Worm (Caenorhabditis elegans) whole organism, L1 larva: ENCODE data around the gene C05B5.12.

Source experiments
- C04F5.9 ChIP-seq: sonication (generic microtip); optimal IDR thresholded peaks from 2 replicates; lab custom pipeline; 2016; ENCODE audit warnings: missing genetic modification characterization, missing compliant biosample characterization
- C34B4.2 ChIP-seq: sonication (generic microtip); optimal IDR thresholded peaks from 2 replicates; lab custom pipeline; 2017; ENCODE audit warnings: mild to moderate bottlenecking, missing genetic modification characterization, missing compliant biosample characterization
- alr-1 ChIP-seq: fragments of 200-800 bp; sonication (Bioruptor generic); optimal IDR thresholded peaks from 2 replicates; lab custom pipeline; 2018; ENCODE audit warnings: borderline replicate concordance, mild to moderate bottlenecking, missing genetic modification characterization, missing compliant biosample characterization
- aly-2 ChIP-seq: fragments of 150-350 bp; optimal IDR thresholded peaks from 2 replicates; lab custom pipeline; 2014; ENCODE audit warnings: missing biosample characterization, missing genetic modification characterization
- ama-1 ChIP-seq: fragments of 150-350 bp; optimal IDR thresholded peaks from 2 replicates; lab custom pipeline; 2014
- blmp-1 ChIP-seq: fragments of 150-350 bp; optimal IDR thresholded peaks from 2 replicates; lab custom pipeline; 2014; ENCODE audit warnings: missing biosample characterization, missing genetic modification characterization
- ceh-8 ChIP-seq: fragments of 200-800 bp; sonication (Bioruptor generic); optimal IDR thresholded peaks from 2 replicates; lab custom pipeline; 2018; ENCODE audit warnings: mild to moderate bottlenecking, missing genetic modification characterization, moderate library complexity, missing compliant biosample characterization
- ceh-88 ChIP-seq: fragments of 200-800 bp; sonication (Bioruptor generic); IDR thresholded peaks from 2 replicates; pipeline ENCODE4 v1.3.6; 2022; ENCODE audit warnings: missing genetic modification characterization, missing compliant biosample characterization
- dsc-1 ChIP-seq: sonication (generic microtip); optimal IDR thresholded peaks from 2 replicates; lab custom pipeline; 2016; ENCODE audit warnings: mild to moderate bottlenecking, missing genetic modification characterization, missing compliant biosample characterization
- efl-3 ChIP-seq: fragments of 200-800 bp; sonication (Bioruptor generic); optimal IDR thresholded peaks from 2 replicates; lab custom pipeline; 2018; ENCODE audit warnings: mild to moderate bottlenecking, missing genetic modification characterization, missing compliant biosample characterization
- egl-27 ChIP-seq, 2 experiments: fragments of 150-350 bp in 1 of 2; sonication (generic microtip); optimal IDR thresholded peaks; 3 replicates each; lab custom pipeline; 2017 to 2018; ENCODE audit warnings: missing biosample characterization in 2 of 2, missing genetic modification characterization in 2 of 2, missing genetic modification reagents in 2 of 2
- elt-2 ChIP-seq: sonication (generic microtip); optimal IDR thresholded peaks from 2 replicates; lab custom pipeline; 2016; ENCODE audit warnings: missing genetic modification characterization, mild to moderate bottlenecking, inconsistent platforms, missing compliant biosample characterization, missing genetic modification reagents
- ets-5 ChIP-seq: fragments of 200-800 bp; sonication (Bioruptor generic); IDR thresholded peaks from 2 replicates; pipeline ENCODE4 v1.3.6; 2022; ENCODE audit warnings: missing genetic modification characterization, missing compliant biosample characterization
- fkh-10 ChIP-seq: sonication (generic microtip); optimal IDR thresholded peaks from 2 replicates; lab custom pipeline; 2017; ENCODE audit warnings: missing biosample characterization, missing genetic modification reagents, missing genetic modification characterization
- fkh-8 ChIP-seq: sonication (generic microtip); optimal IDR thresholded peaks from 2 replicates; lab custom pipeline; 2016; ENCODE audit warnings: mild to moderate bottlenecking, missing genetic modification characterization, missing compliant biosample characterization
- fos-1 ChIP-seq: fragments of 150-350 bp; optimal IDR thresholded peaks from 2 replicates; lab custom pipeline; 2014; ENCODE audit warnings: missing biosample characterization, missing genetic modification characterization
- grh-1 ChIP-seq: fragments of 200-800 bp; sonication (Bioruptor generic); IDR thresholded peaks from 2 replicates; pipeline ENCODE4 v1.3.6; 2022; ENCODE audit warnings: missing genetic modification reagents, missing genetic modification characterization, missing compliant biosample characterization
- hlh-17 ChIP-seq: fragments of 200-800 bp; sonication (Bioruptor generic); optimal IDR thresholded peaks from 2 replicates; lab custom pipeline; 2018; ENCODE audit warnings: missing genetic modification characterization, mild to moderate bottlenecking, missing compliant biosample characterization, moderate library complexity, borderline replicate concordance
- hpl-2 ChIP-seq: fragments of 150-350 bp; optimal IDR thresholded peaks from 2 replicates; lab custom pipeline; 2014; ENCODE audit warnings: missing biosample characterization, missing genetic modification reagents, missing genetic modification characterization
- isw-1 ChIP-seq: fragments of 200-800 bp; sonication (Bioruptor generic); IDR thresholded peaks from 2 replicates; pipeline ENCODE4 v1.3.6; 2022; ENCODE audit warnings: missing genetic modification characterization, missing compliant biosample characterization
- jun-1 ChIP-seq: fragments of 150-350 bp; optimal IDR thresholded peaks from 2 replicates; lab custom pipeline; 2014; ENCODE audit warnings: missing biosample characterization, missing genetic modification reagents, missing genetic modification characterization
- lin-35 ChIP-seq, 2 experiments: fragments of 150-350 bp; optimal IDR thresholded peaks; 2 replicates each; lab custom pipeline; 2014; ENCODE audit warnings: missing biosample characterization in 2 of 2, missing genetic modification characterization in 2 of 2, missing genetic modification reagents in 2 of 2
- lsy-2 ChIP-seq, 2 experiments: fragments of 150-350 bp; optimal IDR thresholded peaks; 2 replicates each; lab custom pipeline; 2014; ENCODE audit warnings: missing biosample characterization in 2 of 2, missing genetic modification characterization in 2 of 2
- nhr-20 ChIP-seq: sonication (generic microtip); optimal IDR thresholded peaks from 2 replicates; lab custom pipeline; 2016; ENCODE audit warnings: mild to moderate bottlenecking, missing genetic modification characterization, missing compliant biosample characterization
- nhr-237 ChIP-seq: fragments of 150-350 bp; optimal IDR thresholded peaks from 2 replicates; lab custom pipeline; 2014; ENCODE audit warnings: missing biosample characterization, missing genetic modification characterization
- nhr-28 ChIP-seq: fragments of 150-350 bp; optimal IDR thresholded peaks from 2 replicates; lab custom pipeline; 2014; ENCODE audit warnings: missing biosample characterization, missing genetic modification characterization
- nhr-47 ChIP-seq: sonication (generic microtip); optimal IDR thresholded peaks from 2 replicates; lab custom pipeline; 2016; ENCODE audit warnings: mild to moderate bottlenecking, missing genetic modification characterization, moderate library complexity, missing compliant biosample characterization
- nhr-77 ChIP-seq: fragments of 150-350 bp; optimal IDR thresholded peaks from 2 replicates; lab custom pipeline; 2014; ENCODE audit warnings: missing biosample characterization, missing genetic modification characterization
- nhr-85 ChIP-seq: sonication (generic microtip); peaks from one replicate; lab custom pipeline; 2016; ENCODE audit warnings: missing genetic modification characterization, inconsistent platforms, missing compliant biosample characterization
- nhr-90 ChIP-seq: sonication (generic microtip); optimal IDR thresholded peaks from 2 replicates; lab custom pipeline; 2016; ENCODE audit warnings: mild to moderate bottlenecking, missing genetic modification characterization, missing compliant biosample characterization; ENCODE audit not compliant: poor library complexity
- rnt-1 ChIP-seq: sonication (generic microtip); optimal IDR thresholded peaks from 2 replicates; lab custom pipeline; 2016; ENCODE audit warnings: mild to moderate bottlenecking, missing genetic modification characterization, moderate library complexity, missing compliant biosample characterization
- snpc-4 ChIP-seq: fragments of 150-350 bp; optimal IDR thresholded peaks from 2 replicates; lab custom pipeline; 2014; ENCODE audit warnings: missing biosample characterization, missing genetic modification characterization
- snu-23 ChIP-seq: sonication (generic microtip); optimal IDR thresholded peaks from 2 replicates; lab custom pipeline; 2016; ENCODE audit warnings: missing genetic modification characterization, missing compliant biosample characterization
- sptf-1 ChIP-seq: fragments of 150-350 bp; optimal IDR thresholded peaks from 2 replicates; lab custom pipeline; 2014; ENCODE audit warnings: missing biosample characterization, missing genetic modification characterization
- sup-37 ChIP-seq: fragments of 200-800 bp; sonication (Bioruptor generic); optimal IDR thresholded peaks from 2 replicates; lab custom pipeline; 2018; ENCODE audit warnings: mild to moderate bottlenecking, missing genetic modification characterization, missing compliant biosample characterization
- unc-130 ChIP-seq: fragments of 150-350 bp; optimal IDR thresholded peaks from 2 replicates; lab custom pipeline; 2017; ENCODE audit warnings: missing biosample characterization, missing genetic modification characterization, inconsistent platforms
- unc-86 ChIP-seq: sonication (generic microtip); optimal IDR thresholded peaks from 2 replicates; lab custom pipeline; 2016; ENCODE audit warnings: missing genetic modification characterization, missing compliant biosample characterization
- unc-98 ChIP-seq: fragments of 200-800 bp; sonication (Bioruptor generic); IDR thresholded peaks from 2 replicates; pipeline ENCODE4 v1.3.6; 2022; ENCODE audit warnings: missing genetic modification characterization, missing compliant biosample characterization
- ztf-11 ChIP-seq, 2 experiments: sonication (generic microtip); optimal IDR thresholded peaks; 2 replicates each; lab custom pipeline; 2016 to 2017; ENCODE audit warnings: missing genetic modification characterization in 2 of 2, missing biosample characterization in 1 of 2, missing compliant biosample characterization in 1 of 2
- ztf-4 ChIP-seq: fragments of 150-350 bp; optimal IDR thresholded peaks from 2 replicates; lab custom pipeline; 2014; ENCODE audit warnings: missing biosample characterization, missing genetic modification characterization

The C05B5.12 gene

DNA sequence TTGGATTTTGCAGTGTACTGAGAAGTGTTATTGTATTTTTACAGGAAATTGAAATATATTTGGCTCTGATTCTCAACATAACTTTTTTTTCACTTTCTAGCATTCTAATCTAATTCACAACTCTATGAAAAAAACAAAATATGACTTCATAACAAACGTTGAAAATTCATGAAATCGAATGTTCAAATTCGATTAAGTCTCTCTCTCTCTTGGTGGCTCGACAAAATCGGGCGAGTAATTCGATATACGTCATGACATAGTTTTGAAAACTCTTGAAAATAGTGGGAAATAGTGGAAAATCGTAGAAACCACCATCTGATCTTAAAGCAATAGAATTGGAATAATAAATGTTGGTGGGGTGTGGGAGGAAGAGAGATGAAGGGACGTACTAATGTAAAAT, 30.8 kb downstream of the C05B5.12 start:
- peak; percentile 25 for TF ChIP-seq snpc-4 (tag; lab: Kevin White, UChicago)
- peak; percentile 43 for TF ChIP-seq ceh-8 (GFP tag; lab: Kevin White, UChicago)
- TF ChIP-seq fos-1 (tag; lab: Kevin White, UChicago), result no peak
- peak; percentile 6 for TF ChIP-seq fkh-8 (tag; lab: Kevin White, UChicago)
- no peak for TF ChIP-seq unc-130 (tag; lab: Kevin White, UChicago)

DNA sequence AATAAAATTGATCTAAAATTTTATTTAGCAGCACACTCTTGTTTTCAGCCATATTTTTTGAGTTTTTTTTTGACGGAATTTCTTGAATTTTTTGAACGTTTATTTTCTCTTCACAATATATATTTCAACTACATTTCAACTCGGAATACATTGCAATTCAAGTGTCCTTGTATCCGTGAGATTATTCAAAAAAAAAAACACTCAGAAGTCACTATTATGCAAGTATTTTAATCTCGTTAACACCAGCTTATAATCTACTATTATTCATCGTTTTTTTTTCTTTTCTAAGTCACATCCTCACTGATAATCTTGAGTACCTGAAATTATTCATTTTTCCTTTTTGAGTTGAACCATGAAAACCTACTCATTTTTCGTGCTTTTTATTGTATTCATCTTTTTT, 36.3 kb downstream of the C05B5.12 start, which contains the start of gene ins-21:
Gene ins-21, plus strand, starts transcription at position 301 of the 400 bp plus-strand sequence.
- no peak for TF ChIP-seq ztf-4
- TF ChIP-seq ets-5, result no peak
- no peak for TF ChIP-seq nhr-85
- TF ChIP-seq, all 84 proteins: peak for 0

DNA sequence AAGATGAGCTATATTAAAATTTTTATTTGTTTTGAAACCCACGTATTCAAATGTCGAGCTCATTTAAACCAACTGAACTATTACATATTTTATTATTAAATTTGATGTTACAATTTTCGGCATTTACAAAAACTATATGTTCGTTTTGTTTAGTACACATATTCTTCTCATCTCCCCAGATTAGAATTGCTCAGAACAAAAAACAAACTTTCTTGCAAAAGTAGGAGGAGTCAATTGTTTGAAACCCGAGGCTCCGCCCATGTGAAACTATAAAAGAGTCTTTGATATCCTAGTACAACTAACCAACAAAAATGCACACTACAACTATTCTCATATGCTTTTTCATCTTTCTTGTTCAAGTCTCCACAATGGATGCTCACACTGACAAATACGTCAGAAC, 38.8 kb downstream of the C05B5.12 start, which contains the start of gene ins-22:
Gene ins-22, plus strand, starts transcription at position 301 of the 400 bp plus-strand sequence.
- no peak for TF ChIP-seq hlh-17 (GFP tag; lab: Kevin White, UChicago)
- no peak for TF ChIP-seq lsy-2 (tag; optimal IDR thresholded peaks at IDR 0.05; lab: Kevin White, UChicago)
- no peak for TF ChIP-seq nhr-47 (tag; lab: Kevin White, UChicago)
- TF ChIP-seq lin-35 (GFP tag; optimal IDR thresholded peaks at IDR 0.05; lab: Kevin White, UChicago), result no peak
- TF ChIP-seq C34B4.2 (tag; lab: Kevin White, UChicago), result no peak
- TF ChIP-seq nhr-237 (tag; lab: Kevin White, UChicago), result no peak
- TF ChIP-seq sup-37 (GFP tag; lab: Kevin White, UChicago), result no peak
- no peak for TF ChIP-seq nhr-20
- no peak for TF ChIP-seq C04F5.9 (tag; lab: Kevin White, UChicago)
- TF ChIP-seq egl-27 (tag; optimal IDR thresholded peaks at IDR 0.05; lab: Kevin White, UChicago), result no peak
- TF ChIP-seq, all 84 proteins: peak for 0

ce11 chrIII:10027947-10028346, 40.8 kb downstream of the C05B5.12 start, which contains the start of gene ins-23:
TSS of gene ins-23 (plus strand) at chrIII:10028247.
- TF ChIP-seq C04F5.9 (tag; lab: Kevin White, UChicago), result no peak
- TF ChIP-seq jun-1 (tag; lab: Kevin White, UChicago), result no peak
- no peak for TF ChIP-seq nhr-20
- TF ChIP-seq snpc-4 (tag; lab: Kevin White, UChicago), result no peak
- no peak for TF ChIP-seq alr-1 (tag; lab: Kevin White, UChicago)

DNA sequence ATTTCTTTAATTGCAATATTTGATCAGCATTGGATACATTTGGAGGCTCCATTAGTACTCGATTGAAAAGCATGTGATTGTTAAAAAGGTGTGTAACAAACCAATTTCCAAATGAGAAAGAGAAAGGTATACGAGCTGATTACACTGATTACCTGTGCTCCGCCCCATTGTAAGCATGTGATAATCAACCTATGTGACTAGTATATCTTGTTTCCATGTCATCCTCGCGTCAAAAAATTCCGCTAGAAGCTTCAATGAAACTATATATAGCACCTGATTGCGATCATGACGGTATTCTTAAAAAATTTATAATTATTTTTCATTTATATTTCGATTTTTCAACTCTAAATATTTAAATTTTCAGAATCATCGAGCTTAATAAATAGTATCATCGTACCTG, 43.4 kb downstream of the C05B5.12 start, which contains the start of gene M04D8.4:
Gene M04D8.4, minus strand, starts transcription at position 101 of the 400 bp plus-strand sequence.
- TF ChIP-seq snu-23, result no peak
- TF ChIP-seq nhr-85, result no peak
- TF ChIP-seq ceh-8 (GFP tag; lab: Kevin White, UChicago), result peak; percentile 60
- no peak for TF ChIP-seq dsc-1 (tag; lab: Kevin White, UChicago)
- TF ChIP-seq, all 84 proteins: peak for 1

DNA sequence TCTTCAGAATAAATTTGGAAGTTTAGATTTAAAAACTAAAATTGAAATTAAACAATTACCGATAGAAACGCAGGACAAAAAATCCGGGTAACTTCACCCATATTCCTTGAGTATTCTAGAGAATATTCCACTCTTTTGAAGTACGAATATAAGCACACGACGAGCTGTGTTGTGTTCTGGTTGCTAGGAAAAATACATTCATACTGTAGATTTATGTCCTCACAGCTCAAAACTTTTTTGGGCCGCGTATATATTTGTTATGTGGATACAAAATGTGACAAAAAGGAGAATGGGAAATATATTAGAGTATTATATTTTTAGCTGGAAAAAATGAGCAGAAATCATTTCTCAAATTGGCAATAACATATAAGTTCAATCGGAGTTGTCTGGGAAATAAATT, 46.0 kb downstream of the C05B5.12 start, which contains the start of gene M04D8.5:
Gene M04D8.5, minus strand, starts transcription at position 101 of the 400 bp plus-strand sequence.
- TF ChIP-seq alr-1 (tag; lab: Kevin White, UChicago) (no peak), unc-86 (tag; lab: Kevin White, UChicago) (no peak), grh-1 (GFP tag; lab: Robert Waterston, UW) (no peak), fkh-10 (GFP tag; lab: Kevin White, UChicago) (no peak), lin-35 (GFP tag; optimal IDR thresholded peaks at IDR 0.05; lab: Kevin White, UChicago) (no peak), isw-1 (GFP tag; lab: Robert Waterston, UW) (no peak), aly-2 (tag; lab: Kevin White, UChicago) (no peak), ztf-11 (tag; optimal IDR thresholded peaks at IDR 0.05; lab: Kevin White, UChicago) (no peak), blmp-1 (tag; lab: Kevin White, UChicago) (no peak), unc-98 (GFP tag; lab: Robert Waterston, UW) (no peak), ama-1 (lab: Kevin White, UChicago) (no peak), nhr-90 (tag; lab: Kevin White, UChicago) (no peak), efl-3 (GFP tag; lab: Kevin White, UChicago) (no peak), ceh-88 (no peak), hpl-2 (GFP tag; lab: Kevin White, UChicago) (no peak), nhr-28 (tag; lab: Kevin White, UChicago) (no peak), sptf-1 (no peak), rnt-1 (no peak), elt-2 (no peak), nhr-77 (no peak)
- TF ChIP-seq, all 84 proteins: peak for 0
